Fruit fly (Drosophila melanogaster): Measurements from ENCODE around the gene CG31301.

- TF ChIP-seq dm (GFP tag; optimal IDR thresholded peaks at IDR 0.05), result no peak
- TF ChIP-seq mam (GFP tag; optimal IDR thresholded peaks at IDR 0.05), result no peak
- TF ChIP-seq ken (GFP tag; IDR thresholded peaks at IDR 0.05), result no peak
Observed at dm6 chr3R:15363608-15364007, 17.6 kb downstream of the CG31301 start, which contains the start of gene CG6171.
